Fruit fly (Drosophila melanogaster) whole organism, embryonic: ENCODE results near the gene Pgant2.

Source experiments
- Aef1 ChIP-seq: fragments of 200-800 bp; sonication (Bioruptor generic); IDR thresholded peaks from 3 replicates; pipeline ENCODE4 v1.3.6; 2022; ENCODE audit warnings: missing biosample characterization, missing genetic modification characterization
- BtbVII ChIP-seq: fragments of 200-800 bp; sonication (Bioruptor generic); optimal IDR thresholded peaks from 3 replicates; lab custom pipeline; 2017; ENCODE audit warnings: missing biosample characterization, mild to moderate bottlenecking, missing genetic modification characterization
- CG10366 ChIP-seq: fragments of 200-800 bp; sonication (Bioruptor generic); IDR thresholded peaks from 2 replicates; pipeline ENCODE4 v1.3.6; 2022; ENCODE audit warnings: missing biosample characterization, missing genetic modification characterization
- CG12104 ChIP-seq: fragments of 200-800 bp; sonication (Bioruptor generic); optimal IDR thresholded peaks from 3 replicates; lab custom pipeline; 2016; ENCODE audit warnings: missing biosample characterization, missing genetic modification characterization
- CG12391 ChIP-seq: fragments of 200-800 bp; sonication (Bioruptor generic); optimal IDR thresholded peaks from 3 replicates; lab custom pipeline; 2018; ENCODE audit warnings: missing biosample characterization, mild to moderate bottlenecking, missing genetic modification characterization, moderate library complexity
- CG14667 ChIP-seq: fragments of 200-800 bp; sonication (Bioruptor generic); IDR thresholded peaks from 2 replicates; pipeline ENCODE4 v1.3.6; 2022; ENCODE audit warnings: missing biosample characterization, missing genetic modification characterization
- CG1603 ChIP-seq: fragments of 200-800 bp; sonication (Bioruptor generic); optimal IDR thresholded peaks from 2 replicates; lab custom pipeline; 2019; ENCODE audit warnings: missing biosample characterization, mild to moderate bottlenecking, missing genetic modification characterization, moderate library complexity
- CG17328 ChIP-seq: fragments of 200-800 bp; sonication (Bioruptor generic); IDR thresholded peaks from 2 replicates; pipeline ENCODE4 v1.3.6; 2022; ENCODE audit warnings: missing biosample characterization, missing genetic modification characterization
- CG1832 ChIP-seq: fragments of 200-800 bp; sonication (Bioruptor generic); optimal IDR thresholded peaks from 2 replicates; lab custom pipeline; 2017; ENCODE audit warnings: missing biosample characterization, mild to moderate bottlenecking, missing genetic modification characterization, inconsistent platforms
- CG18764 ChIP-seq: fragments of 200-800 bp; sonication (Bioruptor generic); optimal IDR thresholded peaks from 3 replicates; lab custom pipeline; 2016; ENCODE audit warnings: missing biosample characterization, missing genetic modification characterization
- CG2678 ChIP-seq: fragments of 200-800 bp; sonication (Bioruptor generic); optimal IDR thresholded peaks from 3 replicates; lab custom pipeline; 2019; ENCODE audit warnings: missing biosample characterization, mild to moderate bottlenecking, missing genetic modification characterization, moderate library complexity
- CG2875 ChIP-seq: fragments of 200-800 bp; sonication (Bioruptor generic); optimal IDR thresholded peaks from 2 replicates; lab custom pipeline; 2017; ENCODE audit warnings: missing biosample characterization, mild to moderate bottlenecking, missing genetic modification characterization, missing genetic modification reagents
- CG30431 ChIP-seq: fragments of 200-800 bp; sonication (Bioruptor generic); optimal IDR thresholded peaks from 2 replicates; lab custom pipeline; 2017; ENCODE audit warnings: missing biosample characterization, missing genetic modification characterization
- CG3163 ChIP-seq: fragments of 200-800 bp; sonication (Bioruptor generic); optimal IDR thresholded peaks from 3 replicates; lab custom pipeline; 2016; ENCODE audit warnings: missing biosample characterization, missing genetic modification characterization
- CG33213 ChIP-seq: fragments of 200-800 bp; sonication (Bioruptor generic); optimal IDR thresholded peaks from 3 replicates; lab custom pipeline; 2016; ENCODE audit warnings: missing biosample characterization, missing genetic modification characterization
- CG34376 ChIP-seq: fragments of 200-800 bp; sonication (Bioruptor generic); optimal IDR thresholded peaks from 2 replicates; lab custom pipeline; 2018; ENCODE audit warnings: missing biosample characterization, mild to moderate bottlenecking, missing genetic modification characterization
- CG6854 ChIP-seq: fragments of 200-800 bp; sonication (Bioruptor generic); optimal IDR thresholded peaks from 3 replicates; lab custom pipeline; 2017; ENCODE audit warnings: missing biosample characterization, mild to moderate bottlenecking, missing genetic modification characterization
- CG7372 ChIP-seq: fragments of 200-800 bp; sonication (Bioruptor generic); IDR thresholded peaks from 2 replicates; pipeline ENCODE4 v1.3.6; 2022; ENCODE audit warnings: missing biosample characterization, missing genetic modification characterization
- CG7556 ChIP-seq: fragments of 200-800 bp; sonication (Bioruptor generic); optimal IDR thresholded peaks from 2 replicates; lab custom pipeline; 2017; ENCODE audit warnings: missing biosample characterization, mild to moderate bottlenecking, missing genetic modification characterization
- CG7745 ChIP-seq: fragments of 200-800 bp; sonication (Bioruptor generic); optimal IDR thresholded peaks from 2 replicates; lab custom pipeline; 2018; ENCODE audit warnings: missing biosample characterization, mild to moderate bottlenecking, missing genetic modification characterization, moderate library complexity
- CG8388 ChIP-seq: fragments of 200-800 bp; sonication (Bioruptor generic); optimal IDR thresholded peaks from 2 replicates; lab custom pipeline; 2019; ENCODE audit warnings: missing biosample characterization, mild to moderate bottlenecking, missing genetic modification characterization, moderate library complexity
- Dp ChIP-seq: fragments of 200-800 bp; sonication (Bioruptor generic); optimal IDR thresholded peaks from 2 replicates; lab custom pipeline; 2018; ENCODE audit warnings: missing biosample characterization, mild to moderate bottlenecking, missing genetic modification characterization, moderate library complexity
- H2.0 ChIP-seq: fragments of 200-800 bp; sonication (Bioruptor generic); IDR thresholded peaks from 2 replicates; pipeline ENCODE4 v1.3.6; 2022; ENCODE audit warnings: missing biosample characterization, missing genetic modification characterization
- Lim3 ChIP-seq: fragments of 200-800 bp; sonication (Bioruptor generic); IDR thresholded peaks from 2 replicates; pipeline ENCODE4 v1.3.6; 2022; ENCODE audit warnings: missing biosample characterization, missing genetic modification characterization
- Nf-YA ChIP-seq: fragments of 200-800 bp; sonication (Bioruptor generic); IDR thresholded peaks from 2 replicates; pipeline ENCODE4 v1.3.6; 2022; ENCODE audit warnings: missing biosample characterization, missing genetic modification characterization
- Ravus ChIP-seq: fragments of 200-800 bp; sonication (Bioruptor generic); IDR thresholded peaks from 2 replicates; pipeline ENCODE4 v1.3.6; 2022; ENCODE audit warnings: missing biosample characterization, missing genetic modification characterization
- Sox100B ChIP-seq: fragments of 200-800 bp; sonication (Bioruptor generic); optimal IDR thresholded peaks from 3 replicates; lab custom pipeline; 2018; ENCODE audit warnings: missing biosample characterization, mild to moderate bottlenecking, missing genetic modification characterization
- Sry-β ChIP-seq: fragments of 200-800 bp; sonication (Bioruptor generic); optimal IDR thresholded peaks from 2 replicates; lab custom pipeline; 2018; ENCODE audit warnings: missing biosample characterization, mild to moderate bottlenecking, missing genetic modification characterization, moderate library complexity
- Xbp1 ChIP-seq: fragments of 200-800 bp; sonication (Bioruptor generic); optimal IDR thresholded peaks from 3 replicates; lab custom pipeline; 2016; ENCODE audit warnings: missing biosample characterization, mild to moderate bottlenecking, missing genetic modification characterization
- Xrp1 ChIP-seq: fragments of 200-800 bp; sonication (Bioruptor generic); IDR thresholded peaks from 2 replicates; pipeline ENCODE4 v1.3.6; 2022; ENCODE audit warnings: missing biosample characterization, missing genetic modification characterization
- az2 ChIP-seq: fragments of 200-800 bp; sonication (Bioruptor generic); optimal IDR thresholded peaks from 3 replicates; lab custom pipeline; 2016; ENCODE audit warnings: missing biosample characterization, missing genetic modification characterization
- caup ChIP-seq: fragments of 200-800 bp; sonication (Bioruptor generic); optimal IDR thresholded peaks from 3 replicates; lab custom pipeline; 2017; ENCODE audit warnings: missing biosample characterization, mild to moderate bottlenecking, missing genetic modification characterization, moderate library complexity; ENCODE audit not compliant: severe bottlenecking
- chn ChIP-seq: fragments of 200-800 bp; sonication (Bioruptor generic); optimal IDR thresholded peaks from 2 replicates; lab custom pipeline; 2016; ENCODE audit warnings: missing biosample characterization, missing genetic modification characterization
- crol ChIP-seq: fragments of 200-800 bp; sonication (Bioruptor generic); IDR thresholded peaks from 2 replicates; pipeline ENCODE4 v1.3.6; 2022; ENCODE audit warnings: missing biosample characterization, missing genetic modification characterization
- disco-r ChIP-seq: fragments of 200-800 bp; sonication (Bioruptor generic); optimal IDR thresholded peaks from 2 replicates; lab custom pipeline; 2016; ENCODE audit warnings: missing biosample characterization, missing genetic modification characterization
- dysf ChIP-seq: fragments of 200-800 bp; sonication (Bioruptor generic); IDR thresholded peaks from 3 replicates; pipeline ENCODE4 v1.3.6; 2022; ENCODE audit warnings: missing biosample characterization, missing genetic modification characterization
- en ChIP-seq: fragments of 200-800 bp; sonication (Bioruptor generic); optimal IDR thresholded peaks from 2 replicates; lab custom pipeline; 2016; ENCODE audit warnings: missing biosample characterization, missing genetic modification characterization
- fd96Cb ChIP-seq: fragments of 200-800 bp; sonication (Bioruptor generic); optimal IDR thresholded peaks from 2 replicates; lab custom pipeline; 2018; ENCODE audit warnings: missing biosample characterization, mild to moderate bottlenecking, missing genetic modification characterization, moderate library complexity
- gcm2 ChIP-seq: fragments of 200-800 bp; sonication (Bioruptor generic); optimal IDR thresholded peaks from 2 replicates; lab custom pipeline; 2016; ENCODE audit warnings: missing biosample characterization, missing genetic modification characterization
- gro ChIP-seq: fragments of 200-800 bp; sonication (Bioruptor generic); optimal IDR thresholded peaks from 2 replicates; lab custom pipeline; 2016; ENCODE audit warnings: missing biosample characterization, missing genetic modification characterization
- kah ChIP-seq: fragments of 200-800 bp; sonication (Bioruptor generic); optimal IDR thresholded peaks from 2 replicates; lab custom pipeline; 2018; ENCODE audit warnings: missing biosample characterization, mild to moderate bottlenecking, missing genetic modification characterization
- lov ChIP-seq, 2 experiments: fragments of 200-800 bp in 1 of 2; fragments of >200 bp in 1 of 2; sonication (Bioruptor generic) in 1 of 2; IDR thresholded peaks in 1 of 2; optimal IDR thresholded peaks in 1 of 2; 2 replicates in 1 of 2; 3 replicates in 1 of 2; pipeline versions ENCODE4 v1.3.6 to Lab custom; 2017 to 2022; ENCODE audit warnings: missing biosample characterization in 1 of 2, missing genetic modification characterization in 1 of 2
- org-1 ChIP-seq: fragments of 200-800 bp; sonication (Bioruptor generic); optimal IDR thresholded peaks from 2 replicates; lab custom pipeline; 2017; ENCODE audit warnings: missing biosample characterization, missing genetic modification characterization
- pfk ChIP-seq: fragments of 200-800 bp; sonication (Bioruptor generic); optimal IDR thresholded peaks from 2 replicates; lab custom pipeline; 2018; ENCODE audit warnings: missing biosample characterization, mild to moderate bottlenecking, missing genetic modification characterization, moderate library complexity
- sisA ChIP-seq: fragments of 200-800 bp; sonication (Bioruptor generic); IDR thresholded peaks from 2 replicates; pipeline ENCODE4 v1.3.6; 2022; ENCODE audit warnings: missing biosample characterization, missing genetic modification characterization
- slp2 ChIP-seq: fragments of 200-800 bp; sonication (Bioruptor generic); optimal IDR thresholded peaks from 2 replicates; lab custom pipeline; 2016; ENCODE audit warnings: missing biosample characterization, missing genetic modification characterization
- ssp ChIP-seq: fragments of 200-800 bp; sonication (Bioruptor generic); IDR thresholded peaks from 2 replicates; pipeline ENCODE4 v1.3.6; 2022; ENCODE audit warnings: missing biosample characterization, missing genetic modification characterization
- tin ChIP-seq: fragments of 200-800 bp; sonication (Bioruptor generic); optimal IDR thresholded peaks from 3 replicates; lab custom pipeline; 2016; ENCODE audit warnings: missing biosample characterization, missing genetic modification characterization
- tna ChIP-seq: fragments of 200-800 bp; sonication (Bioruptor generic); IDR thresholded peaks from 2 replicates; pipeline ENCODE4 v1.3.6; 2022; ENCODE audit warnings: missing biosample characterization, missing genetic modification characterization; ENCODE audit not compliant: partially characterized antibody
- wor ChIP-seq: fragments of 200-800 bp; sonication (Bioruptor generic); IDR thresholded peaks from 2 replicates; pipeline ENCODE4 v1.3.6; 2022; ENCODE audit warnings: missing biosample characterization, missing genetic modification characterization
- zfh1 ChIP-seq: fragments of 200-800 bp; sonication (Bioruptor generic); IDR thresholded peaks from 3 replicates; pipeline ENCODE4 v1.3.6; 2022; ENCODE audit warnings: missing biosample characterization, missing genetic modification characterization

Gene Pgant2

dm6 chr2L:3435086-3435485 lies 8.6 kb upstream of the Pgant2 start (continued):
- TF ChIP-seq CG12104 (GFP tag; lab: Kevin White, UChicago), result no peak
- TF ChIP-seq slp2 (GFP tag; lab: Kevin White, UChicago), result no peak
- TF ChIP-seq CG7745, result no peak
- TF ChIP-seq Xrp1 (GFP tag; lab: Robert Waterston, UW), result peak; percentile 63
- TF ChIP-seq en (GFP tag; lab: Kevin White, UChicago), result no peak
- TF ChIP-seq CG3163 (GFP tag; lab: Kevin White, UChicago), result no peak
- TF ChIP-seq tna (GFP tag; lab: Robert Waterston, UW), result no peak
- no peak for TF ChIP-seq CG33213
- TF ChIP-seq CG12391 (tag; lab: Kevin White, UChicago), result no peak
- no peak for TF ChIP-seq caup (GFP tag; lab: Kevin White, UChicago)
- peak; percentile 37 for TF ChIP-seq org-1 (GFP tag; lab: Kevin White, UChicago)
- peak; percentile 69; the same call in 2 of the 3 replicates for TF ChIP-seq zfh1 (GFP tag; lab: Robert Waterston, UW)
- TF ChIP-seq gro (GFP tag; lab: Kevin White, UChicago), result no peak
- TF ChIP-seq CG7372 (GFP tag; lab: Robert Waterston, UW), result peak; percentile 34; the same call in 1 of the 2 replicates
- TF ChIP-seq disco-r, result no peak
- no peak for TF ChIP-seq Lim3 (GFP tag; lab: Robert Waterston, UW)
- no peak for TF ChIP-seq kah (GFP tag; lab: Kevin White, UChicago)
- TF ChIP-seq CG1603, result peak; percentile 62
- peak; percentile 72 for TF ChIP-seq CG17328 (GFP tag; lab: Robert Waterston, UW)
- TF ChIP-seq pfk (GFP tag; lab: Kevin White, UChicago), result no peak
- peak; percentile 5 for TF ChIP-seq CG18764 (GFP tag; lab: Kevin White, UChicago)
- TF ChIP-seq fd96Cb, result peak; percentile 53
- TF ChIP-seq CG6854 (GFP tag; lab: Kevin White, UChicago), result no peak
- TF ChIP-seq Sry-β, result no peak
- peak; percentile 55 for TF ChIP-seq CG14667 (GFP tag; lab: Robert Waterston, UW)
- peak; percentile 20 for TF ChIP-seq CG2875 (GFP tag; lab: Kevin White, UChicago)
- TF ChIP-seq tin (GFP tag; lab: Kevin White, UChicago), result peak; percentile 32
- TF ChIP-seq Ravus (GFP tag; lab: Robert Waterston, UW), result no peak
- TF ChIP-seq sisA (GFP tag; lab: Robert Waterston, UW), result peak; percentile 82
- TF ChIP-seq CG30431, result peak; percentile 38
- TF ChIP-seq wor (GFP tag; lab: Robert Waterston, UW), result peak; percentile 45
- peak; percentile 19; the same call in 1 of the 2 replicates for TF ChIP-seq H2.0
- TF ChIP-seq CG8388 (GFP tag; lab: Kevin White, UChicago), result peak; percentile 17
- TF ChIP-seq Sox100B (GFP tag; lab: Kevin White, UChicago), result peak; percentile 7
- peak; percentile 37 for TF ChIP-seq az2 (GFP tag; lab: Kevin White, UChicago)
- peak; percentile 9 for TF ChIP-seq chn (GFP tag; lab: Kevin White, UChicago)
- TF ChIP-seq CG34376 (GFP tag; lab: Kevin White, UChicago), result no peak
- TF ChIP-seq lov (optimal IDR thresholded peaks at IDR 0.05; lab: Kevin White, UChicago), result no peak
- TF ChIP-seq lov (GFP tag; IDR thresholded peaks at IDR 0.05; lab: Robert Waterston, UW), result 0 out of 3 replicates have a peak, but pooled peaks have one; percentile 40
- peak; percentile 37 for TF ChIP-seq Xbp1 (GFP tag; lab: Kevin White, UChicago)
- TF ChIP-seq CG2678 (tag; lab: Kevin White, UChicago), result peak; percentile 54
- TF ChIP-seq ssp (GFP tag; lab: Robert Waterston, UW), result peak; percentile 53; the same call in 1 of the 2 replicates
- peak; percentile 39 for TF ChIP-seq CG7556 (GFP tag; lab: Kevin White, UChicago)
- TF ChIP-seq CG10366 (GFP tag; lab: Robert Waterston, UW), result peak; percentile 47
- no peak for TF ChIP-seq CG1832 (GFP tag; lab: Kevin White, UChicago)
- TF ChIP-seq crol (GFP tag; lab: Robert Waterston, UW), result peak; percentile 61
- TF ChIP-seq BtbVII (GFP tag; lab: Kevin White, UChicago), result no peak
- TF ChIP-seq dysf (GFP tag; lab: Robert Waterston, UW), result peak; percentile 59; the same call in 2 of the 3 replicates
- TF ChIP-seq Aef1, result peak; percentile 28; the same call in 1 of the 3 replicates
- TF ChIP-seq Nf-YA, result peak; percentile 54
- no peak for TF ChIP-seq gcm2 (GFP tag; lab: Kevin White, UChicago)
- no peak for TF ChIP-seq Dp (GFP tag; lab: Kevin White, UChicago)
